Worm (Caenorhabditis elegans) whole organism, L3 larva: ENCODE results near the gene W04D2.4.

ENCODE experiments used
- ama-1 ChIP-seq: fragments of 150-350 bp; optimal IDR thresholded peaks from 2 replicates; lab custom pipeline; 2018
- fos-1 ChIP-seq: fragments of 150-350 bp; optimal IDR thresholded peaks from 2 replicates; lab custom pipeline; 2014; ENCODE audit warnings: missing biosample characterization, missing genetic modification characterization
- nfya-1 ChIP-seq: sonication (generic microtip); optimal IDR thresholded peaks from 2 replicates; lab custom pipeline; 2017; ENCODE audit warnings: missing genetic modification characterization, mild to moderate bottlenecking, missing compliant biosample characterization, antibody characterized with exemption, moderate library complexity; ENCODE audit not compliant: insufficient read depth
- nhr-28 ChIP-seq: fragments of 150-350 bp; optimal IDR thresholded peaks from 2 replicates; lab custom pipeline; 2014; ENCODE audit warnings: missing biosample characterization, missing genetic modification characterization
- nhr-67 ChIP-seq: fragments of 150-350 bp; optimal IDR thresholded peaks from 2 replicates; lab custom pipeline; 2014; ENCODE audit warnings: missing biosample characterization, missing genetic modification characterization
- pha-4 ChIP-seq: fragments of 150-350 bp; optimal IDR thresholded peaks from 2 replicates; lab custom pipeline; 2014; ENCODE audit warnings: missing biosample characterization, missing genetic modification reagents, missing genetic modification characterization
- pqm-1 ChIP-seq: fragments of 150-350 bp; optimal IDR thresholded peaks from 2 replicates; lab custom pipeline; 2017; ENCODE audit warnings: missing biosample characterization, missing genetic modification characterization, inconsistent platforms
- ztf-4 ChIP-seq: fragments of 150-350 bp; optimal IDR thresholded peaks from 2 replicates; lab custom pipeline; 2014; ENCODE audit warnings: missing biosample characterization, missing genetic modification characterization

DNA sequence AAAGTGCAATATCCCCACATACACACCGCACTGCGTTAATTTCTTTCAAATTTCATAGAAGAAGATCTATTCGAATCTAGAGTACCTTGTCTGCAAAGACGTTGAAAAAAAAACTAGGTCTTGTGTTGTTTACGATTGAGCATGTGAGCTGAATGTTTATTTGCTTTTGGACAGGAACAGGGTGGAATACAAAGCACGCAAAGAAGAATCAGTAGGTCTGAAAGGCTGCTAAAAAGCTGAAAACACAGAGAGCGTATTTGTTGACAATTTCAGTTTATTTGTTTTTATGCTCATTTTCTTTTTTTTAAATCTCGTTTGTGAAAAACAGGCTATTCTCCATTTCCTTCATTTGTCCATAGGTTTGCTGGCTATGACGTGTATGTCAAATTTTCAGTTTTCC lies 37.4 kb upstream of the W04D2.4 start:
- TF ChIP-seq ama-1 (lab: Kevin White, UChicago) (no peak), pha-4 (peak; percentile 26), pqm-1 (tag; lab: Kevin White, UChicago) (no peak), fos-1 (tag; lab: Kevin White, UChicago) (no peak), nhr-28 (tag; lab: Kevin White, UChicago) (no peak), ztf-4 (no peak), nfya-1 (tag; lab: Kevin White, UChicago) (no peak), nhr-67 (tag; lab: Kevin White, UChicago) (no peak)
